Worm (Caenorhabditis elegans) whole organism, L2 larva: ENCODE data around the gene Y42H9B.3.

Experiments
- ZK546.5 ChIP-seq: sonication (generic microtip); optimal IDR thresholded peaks from 2 replicates; lab custom pipeline; 2017; ENCODE audit warnings: missing biosample characterization, missing genetic modification characterization
- nhr-11 ChIP-seq: fragments of 150-350 bp; optimal IDR thresholded peaks from 2 replicates; lab custom pipeline; 2014; ENCODE audit warnings: missing biosample characterization, missing genetic modification characterization
- nhr-25 ChIP-seq: fragments of 150-350 bp; sonication (generic microtip); optimal IDR thresholded peaks from 3 replicates; lab custom pipeline; 2014; ENCODE audit warnings: missing biosample characterization, missing genetic modification characterization
- skn-1 ChIP-seq: sonication (generic microtip); optimal IDR thresholded peaks from 2 replicates; lab custom pipeline; 2017; ENCODE audit warnings: missing biosample characterization, missing genetic modification characterization
- sma-9 ChIP-seq, 2 experiments: fragments of 150-350 bp in 1 of 2; sonication (generic microtip) in 1 of 2; optimal IDR thresholded peaks; 2 replicates each; lab custom pipeline; 2014 to 2016; ENCODE audit warnings: missing genetic modification characterization in 2 of 2, mild to moderate bottlenecking in 1 of 2, missing biosample characterization in 1 of 2, missing compliant biosample characterization in 1 of 2, missing genetic modification reagents in 1 of 2, moderate library complexity in 1 of 2
- zag-1 ChIP-seq: fragments of 150-350 bp; optimal IDR thresholded peaks from 2 replicates; lab custom pipeline; 2014; ENCODE audit warnings: missing biosample characterization, missing genetic modification characterization
- ztf-11 ChIP-seq: sonication (generic microtip); optimal IDR thresholded peaks from 2 replicates; lab custom pipeline; 2017; ENCODE audit warnings: missing biosample characterization, missing genetic modification characterization

- TF ChIP-seq nhr-11 (tag; lab: Kevin White, UChicago) = no peak
- no peak for TF ChIP-seq nhr-25 (tag; lab: Kevin White, UChicago)
- TF ChIP-seq ztf-11 (tag; lab: Kevin White, UChicago) = no peak
- TF ChIP-seq ZK546.5 (tag; lab: Kevin White, UChicago) = no peak
- TF ChIP-seq skn-1 (tag; lab: Kevin White, UChicago) = no peak
- no peak for TF ChIP-seq zag-1
- no peak for TF ChIP-seq sma-9 (GFP tag; optimal IDR thresholded peaks at IDR 0.05; lab: Kevin White, UChicago)
- no peak for TF ChIP-seq sma-9 (tag; optimal IDR thresholded peaks at IDR 0.05; lab: Kevin White, UChicago)
Observed at ce11 chrIV:8034182-8034581, 22.0 kb upstream of the Y42H9B.3 start.
